Worm (Caenorhabditis elegans): ENCODE measurements around the gene F14F8.8.

DNA sequence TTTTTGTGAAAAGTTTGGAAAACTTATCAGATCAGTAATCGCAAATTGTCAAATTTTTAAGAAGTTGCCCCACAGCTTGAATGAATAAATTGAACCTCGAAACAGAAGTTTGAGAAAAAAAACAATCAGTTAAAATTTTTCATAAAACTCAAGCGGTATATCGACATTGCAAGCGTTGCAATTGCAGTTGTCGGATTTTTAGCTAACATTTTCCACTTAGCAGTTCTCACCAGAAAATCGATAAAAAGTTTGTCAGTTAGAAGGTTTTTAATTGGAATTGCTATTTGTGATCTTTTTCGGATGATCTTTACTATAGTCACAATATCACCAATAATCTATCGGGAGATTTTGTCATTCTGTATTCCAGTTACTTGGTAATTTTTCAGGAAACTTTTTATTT lies 13.6 kb upstream of the F14F8.8 start, which contains the start of gene srw-43:
- TF ChIP-seq him-1 (tag; optimal IDR thresholded peaks at IDR 0.05): no peak
- no peak for TF ChIP-seq W03F9.2 (tag; optimal IDR thresholded peaks at IDR 0.05)
